Worm (Caenorhabditis elegans) whole organism, L1 larva: ENCODE measurements around the gene Y51A2D.1.

Experiments used
- C16A3.4 ChIP-seq: fragments of 150-350 bp; optimal IDR thresholded peaks from 2 replicates; lab custom pipeline; 2014; ENCODE audit warnings: missing biosample characterization, missing genetic modification characterization
- aha-1 ChIP-seq: fragments of 150-350 bp; optimal IDR thresholded peaks from 2 replicates; lab custom pipeline; 2014; ENCODE audit warnings: missing biosample characterization, missing genetic modification characterization
- aly-2 ChIP-seq: fragments of 150-350 bp; optimal IDR thresholded peaks from 2 replicates; lab custom pipeline; 2014; ENCODE audit warnings: missing biosample characterization, missing genetic modification characterization
- ama-1 ChIP-seq: fragments of 150-350 bp; optimal IDR thresholded peaks from 2 replicates; lab custom pipeline; 2014
- ceh-82 ChIP-seq, 3 experiments: fragments of 150-350 bp in 1 of 3; sonication (generic microtip) in 2 of 3; optimal IDR thresholded peaks; 2 replicates each; lab custom pipeline; 2014 to 2017; ENCODE audit warnings: missing biosample characterization in 3 of 3, missing genetic modification characterization in 3 of 3
- ceh-90 ChIP-seq: sonication (generic microtip); optimal IDR thresholded peaks from 2 replicates; lab custom pipeline; 2016; ENCODE audit warnings: missing genetic modification characterization, missing compliant biosample characterization
- ces-1 ChIP-seq: fragments of 150-350 bp; optimal IDR thresholded peaks from 2 replicates; lab custom pipeline; 2014; ENCODE audit warnings: missing biosample characterization, missing genetic modification reagents, missing genetic modification characterization
- dpl-1 ChIP-seq, 3 experiments: fragments of 150-350 bp in 2 of 3; sonication (generic microtip) in 1 of 3; optimal IDR thresholded peaks; 2 replicates each; lab custom pipeline; 2014 to 2017; ENCODE audit warnings: missing biosample characterization in 3 of 3, missing genetic modification characterization in 3 of 3, missing genetic modification reagents in 3 of 3
- dsc-1 ChIP-seq: sonication (generic microtip); optimal IDR thresholded peaks from 2 replicates; lab custom pipeline; 2016; ENCODE audit warnings: mild to moderate bottlenecking, missing genetic modification characterization, missing compliant biosample characterization
- efl-1 ChIP-seq, 4 experiments: fragments of 150-350 bp; optimal IDR thresholded peaks in 3 of 4; peaks in 1 of 4; 1 replicate in 1 of 4; 2 replicates in 3 of 4; lab custom pipeline; 2014; ENCODE audit warnings: missing biosample characterization in 2 of 4, missing genetic modification characterization in 2 of 4, missing genetic modification reagents in 2 of 4
- egl-27 ChIP-seq, 2 experiments: fragments of 150-350 bp in 1 of 2; sonication (generic microtip); optimal IDR thresholded peaks; 3 replicates each; lab custom pipeline; 2017 to 2018; ENCODE audit warnings: missing biosample characterization in 2 of 2, missing genetic modification characterization in 2 of 2, missing genetic modification reagents in 2 of 2
- elt-2 ChIP-seq: sonication (generic microtip); optimal IDR thresholded peaks from 2 replicates; lab custom pipeline; 2016; ENCODE audit warnings: missing genetic modification characterization, mild to moderate bottlenecking, inconsistent platforms, missing compliant biosample characterization, missing genetic modification reagents
- ets-5 ChIP-seq: fragments of 200-800 bp; sonication (Bioruptor generic); IDR thresholded peaks from 2 replicates; pipeline ENCODE4 v1.3.6; 2022; ENCODE audit warnings: missing genetic modification characterization, missing compliant biosample characterization
- fkh-10 ChIP-seq: sonication (generic microtip); optimal IDR thresholded peaks from 2 replicates; lab custom pipeline; 2017; ENCODE audit warnings: missing biosample characterization, missing genetic modification reagents, missing genetic modification characterization
- grh-1 ChIP-seq: fragments of 200-800 bp; sonication (Bioruptor generic); IDR thresholded peaks from 2 replicates; pipeline ENCODE4 v1.3.6; 2022; ENCODE audit warnings: missing genetic modification reagents, missing genetic modification characterization, missing compliant biosample characterization
- irx-1 ChIP-seq: sonication (generic microtip); optimal IDR thresholded peaks from 2 replicates; lab custom pipeline; 2016; ENCODE audit warnings: missing genetic modification characterization, missing compliant biosample characterization
- isw-1 ChIP-seq: fragments of 200-800 bp; sonication (Bioruptor generic); IDR thresholded peaks from 2 replicates; pipeline ENCODE4 v1.3.6; 2022; ENCODE audit warnings: missing genetic modification characterization, missing compliant biosample characterization
- lin-14 ChIP-seq: fragments of 200-800 bp; sonication (Bioruptor generic); optimal IDR thresholded peaks from 2 replicates; lab custom pipeline; 2018; ENCODE audit warnings: mild to moderate bottlenecking, missing genetic modification characterization, moderate library complexity, missing compliant biosample characterization
- lin-15B ChIP-seq: fragments of 150-350 bp; sonication (generic microtip); optimal IDR thresholded peaks from 3 replicates; lab custom pipeline; 2014; ENCODE audit warnings: missing biosample characterization, missing genetic modification characterization
- lin-35 ChIP-seq, 2 experiments: fragments of 150-350 bp; optimal IDR thresholded peaks; 2 replicates each; lab custom pipeline; 2014; ENCODE audit warnings: missing biosample characterization in 2 of 2, missing genetic modification characterization in 2 of 2, missing genetic modification reagents in 2 of 2
- lin-39 ChIP-seq: fragments of 150-350 bp; optimal IDR thresholded peaks from 2 replicates; lab custom pipeline; 2014; ENCODE audit warnings: missing biosample characterization, missing genetic modification reagents, missing genetic modification characterization
- lir-3 ChIP-seq: sonication (generic microtip); optimal IDR thresholded peaks from 2 replicates; lab custom pipeline; 2016; ENCODE audit warnings: mild to moderate bottlenecking, missing genetic modification characterization, moderate library complexity, missing compliant biosample characterization; ENCODE audit not compliant: poor library complexity
- mef-2 ChIP-seq: fragments of 150-350 bp; optimal IDR thresholded peaks from 2 replicates; lab custom pipeline; 2014; ENCODE audit warnings: missing biosample characterization, missing genetic modification characterization
- mep-1 ChIP-seq: fragments of 150-350 bp; optimal IDR thresholded peaks from 2 replicates; lab custom pipeline; 2014; ENCODE audit warnings: missing biosample characterization, missing genetic modification characterization
- nhr-19 ChIP-seq: fragments of 200-800 bp; sonication (Bioruptor generic); conservative IDR thresholded peaks from 2 replicates; pipeline ENCODE4 v1.3.6; 2022; ENCODE audit warnings: missing genetic modification characterization, missing compliant biosample characterization
- nhr-28 ChIP-seq: fragments of 150-350 bp; optimal IDR thresholded peaks from 2 replicates; lab custom pipeline; 2014; ENCODE audit warnings: missing biosample characterization, missing genetic modification characterization
- nhr-47 ChIP-seq: sonication (generic microtip); optimal IDR thresholded peaks from 2 replicates; lab custom pipeline; 2016; ENCODE audit warnings: mild to moderate bottlenecking, missing genetic modification characterization, moderate library complexity, missing compliant biosample characterization
- nhr-76 ChIP-seq: sonication (generic microtip); optimal IDR thresholded peaks from 2 replicates; lab custom pipeline; 2017; ENCODE audit warnings: missing biosample characterization, missing genetic modification characterization
- nhr-77 ChIP-seq: fragments of 150-350 bp; optimal IDR thresholded peaks from 2 replicates; lab custom pipeline; 2014; ENCODE audit warnings: missing biosample characterization, missing genetic modification characterization
- nhr-84 ChIP-seq: sonication (generic microtip); optimal IDR thresholded peaks from 2 replicates; lab custom pipeline; 2017; ENCODE audit warnings: missing biosample characterization, missing genetic modification characterization
- nhr-85 ChIP-seq: sonication (generic microtip); peaks from one replicate; lab custom pipeline; 2016; ENCODE audit warnings: missing genetic modification characterization, inconsistent platforms, missing compliant biosample characterization
- nhr-90 ChIP-seq: sonication (generic microtip); optimal IDR thresholded peaks from 2 replicates; lab custom pipeline; 2016; ENCODE audit warnings: mild to moderate bottlenecking, missing genetic modification characterization, missing compliant biosample characterization; ENCODE audit not compliant: poor library complexity
- pag-3 ChIP-seq: sonication (generic microtip); optimal IDR thresholded peaks from 2 replicates; lab custom pipeline; 2017; ENCODE audit warnings: missing genetic modification characterization, mild to moderate bottlenecking, missing compliant biosample characterization, antibody characterized with exemption, borderline replicate concordance; ENCODE audit not compliant: insufficient read depth
- pqm-1 ChIP-seq: sonication (generic microtip); optimal IDR thresholded peaks from 3 replicates; lab custom pipeline; 2017; ENCODE audit warnings: missing biosample characterization, missing genetic modification characterization
- snu-23 ChIP-seq: sonication (generic microtip); optimal IDR thresholded peaks from 2 replicates; lab custom pipeline; 2016; ENCODE audit warnings: missing genetic modification characterization, missing compliant biosample characterization
- sox-4 ChIP-seq: sonication (generic microtip); optimal IDR thresholded peaks from 2 replicates; lab custom pipeline; 2016; ENCODE audit warnings: missing genetic modification characterization, missing compliant biosample characterization
- sptf-1 ChIP-seq: fragments of 150-350 bp; optimal IDR thresholded peaks from 2 replicates; lab custom pipeline; 2014; ENCODE audit warnings: missing biosample characterization, missing genetic modification characterization
- tlp-1 ChIP-seq: fragments of 150-350 bp; optimal IDR thresholded peaks from 2 replicates; lab custom pipeline; 2014; ENCODE audit warnings: missing biosample characterization, missing genetic modification characterization
- unc-62 ChIP-seq: fragments of 150-350 bp; optimal IDR thresholded peaks from 2 replicates; lab custom pipeline; 2014; ENCODE audit warnings: missing biosample characterization, missing genetic modification reagents, missing genetic modification characterization
- unc-86 ChIP-seq: sonication (generic microtip); optimal IDR thresholded peaks from 2 replicates; lab custom pipeline; 2016; ENCODE audit warnings: missing genetic modification characterization, missing compliant biosample characterization
- xbp-1 ChIP-seq: sonication (generic microtip); optimal IDR thresholded peaks from 2 replicates; lab custom pipeline; 2016; ENCODE audit warnings: missing genetic modification characterization, missing compliant biosample characterization
- zag-1 ChIP-seq: fragments of 150-350 bp; optimal IDR thresholded peaks from 2 replicates; lab custom pipeline; 2014; ENCODE audit warnings: missing biosample characterization, missing genetic modification characterization
- ztf-11 ChIP-seq, 2 experiments: sonication (generic microtip); optimal IDR thresholded peaks; 2 replicates each; lab custom pipeline; 2016 to 2017; ENCODE audit warnings: missing genetic modification characterization in 2 of 2, missing biosample characterization in 1 of 2, missing compliant biosample characterization in 1 of 2

Gene Y51A2D.1

DNA sequence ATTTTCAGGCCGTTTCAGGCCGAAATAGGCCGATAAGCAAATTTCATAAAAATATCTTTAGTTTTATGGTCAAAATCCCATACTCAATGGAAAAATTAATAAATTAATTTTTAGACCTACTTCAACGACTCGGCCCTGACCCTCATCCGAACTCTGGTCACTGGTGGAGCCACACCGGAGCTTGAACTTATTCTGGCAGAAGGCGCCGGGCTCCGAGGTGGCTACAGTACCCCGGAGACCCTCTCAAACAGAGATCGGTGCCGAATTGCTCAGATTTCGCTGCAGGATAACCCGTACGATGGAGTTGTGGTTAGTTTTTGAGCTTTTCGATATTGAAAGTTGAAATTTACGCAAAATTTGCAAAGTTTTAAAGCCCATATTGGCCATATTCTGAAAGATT lies 1.9 kb upstream of the Y51A2D.1 start:
- TF ChIP-seq irx-1 (no peak), unc-86 (tag; lab: Kevin White, UChicago) (no peak), sptf-1 (no peak), lir-3 (no peak), mef-2 (tag; lab: Kevin White, UChicago) (no peak), pqm-1 (tag; lab: Kevin White, UChicago) (no peak), lin-35 (GFP tag; optimal IDR thresholded peaks at IDR 0.05; lab: Kevin White, UChicago) (no peak), nhr-85 (tag; lab: Kevin White, UChicago) (no peak), nhr-19 (GFP tag; lab: Robert Waterston, UW) (no peak), dsc-1 (tag; lab: Kevin White, UChicago) (no peak), nhr-76 (no peak)

DNA sequence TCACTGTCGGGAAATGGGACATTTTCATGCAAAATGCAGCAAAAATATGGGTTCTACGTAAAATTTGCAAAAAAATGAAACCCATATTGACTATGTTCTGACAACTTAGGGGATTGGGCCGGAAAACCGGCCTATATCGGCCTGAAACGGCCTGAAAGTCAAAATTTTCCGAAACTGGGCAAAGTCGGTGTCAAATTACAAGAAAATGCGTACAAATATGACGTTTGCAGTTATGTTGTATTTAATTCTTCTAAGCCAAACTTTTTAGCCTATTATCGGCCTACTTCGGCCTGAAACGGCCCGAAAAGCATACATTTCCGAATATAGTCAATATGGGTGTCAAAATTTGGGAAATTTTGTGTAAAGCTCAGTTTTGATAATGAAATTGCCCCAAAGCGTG lies 3.2 kb downstream of the Y51A2D.1 start:
- no peak for TF ChIP-seq nhr-77
- no peak for TF ChIP-seq efl-1 (optimal IDR thresholded peaks at IDR 0.05; lab: Kevin White, UChicago)
- peak in 1 of 2 experiments; percentile 69 for TF ChIP-seq efl-1 (GFP tag; optimal IDR thresholded peaks at IDR 0.05 in 1 of 2; lab: Kevin White, UChicago)
- TF ChIP-seq lin-35 (GFP tag; optimal IDR thresholded peaks at IDR 0.05; lab: Kevin White, UChicago), result no peak

DNA sequence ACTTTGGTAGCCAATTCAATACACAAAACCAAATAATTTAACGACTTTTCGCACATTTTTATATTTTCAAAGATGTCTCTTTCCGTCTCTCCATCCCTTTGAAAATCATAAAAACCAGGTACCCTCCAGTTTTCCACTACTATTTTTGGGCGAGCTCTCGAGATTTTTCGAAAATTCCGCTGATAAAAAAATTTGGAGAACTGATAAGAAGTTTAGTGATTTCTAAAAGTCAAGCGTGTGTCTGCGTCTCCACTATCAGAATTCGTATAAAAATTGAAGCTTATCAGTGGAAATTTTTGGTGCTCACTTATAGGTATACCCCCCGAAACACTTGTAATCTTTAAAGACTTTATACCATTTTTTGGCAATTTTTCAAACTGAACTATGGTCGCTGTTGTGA lies 7.8 kb downstream of the Y51A2D.1 start, which contains the start of gene hmit-1.1:
Gene hmit-1.1 (plus strand): TSS at position 294 of the 400 bp plus-strand sequence.
- TF ChIP-seq ceh-90 (tag; lab: Kevin White, UChicago) (no peak), ama-1 (lab: Kevin White, UChicago) (no peak), nhr-28 (tag; lab: Kevin White, UChicago) (no peak), nhr-84 (tag; lab: Kevin White, UChicago) (no peak), lir-3 (no peak), lin-14 (GFP tag; lab: Kevin White, UChicago) (no peak), aly-2 (tag; lab: Kevin White, UChicago) (no peak), sox-4 (tag; lab: Kevin White, UChicago) (no peak), dpl-1 (GFP tag; optimal IDR thresholded peaks at IDR 0.05; lab: Kevin White, UChicago) (no peak), grh-1 (GFP tag; lab: Robert Waterston, UW) (no peak), unc-62 (GFP tag; lab: Kevin White, UChicago) (no peak), nhr-76 (no peak), egl-27 (tag; optimal IDR thresholded peaks at IDR 0.05; lab: Kevin White, UChicago) (no peak), efl-1 (optimal IDR thresholded peaks at IDR 0.05; lab: Kevin White, UChicago) (no peak), efl-1 (GFP tag; optimal IDR thresholded peaks at IDR 0.05 in 1 of 2; lab: Kevin White, UChicago) (peak in 1 of 2 experiments; percentile 84), ceh-82 (tag; optimal IDR thresholded peaks at IDR 0.05; lab: Kevin White, UChicago) (no peak), zag-1 (no peak), nhr-47 (tag; lab: Kevin White, UChicago) (no peak), lin-35 (GFP tag; optimal IDR thresholded peaks at IDR 0.05; lab: Kevin White, UChicago) (peak in 1 of 2 experiments; percentile 11), snu-23 (GFP tag; lab: Kevin White, UChicago) (no peak), tlp-1 (tag; lab: Kevin White, UChicago) (peak; percentile 34), pag-3 (tag; lab: Kevin White, UChicago) (no peak), ztf-11 (tag; optimal IDR thresholded peaks at IDR 0.05; lab: Kevin White, UChicago) (no peak), mep-1 (no peak), ets-5 (GFP tag; lab: Robert Waterston, UW) (no peak), elt-2 (tag; lab: Kevin White, UChicago) (peak; percentile 95)

DNA sequence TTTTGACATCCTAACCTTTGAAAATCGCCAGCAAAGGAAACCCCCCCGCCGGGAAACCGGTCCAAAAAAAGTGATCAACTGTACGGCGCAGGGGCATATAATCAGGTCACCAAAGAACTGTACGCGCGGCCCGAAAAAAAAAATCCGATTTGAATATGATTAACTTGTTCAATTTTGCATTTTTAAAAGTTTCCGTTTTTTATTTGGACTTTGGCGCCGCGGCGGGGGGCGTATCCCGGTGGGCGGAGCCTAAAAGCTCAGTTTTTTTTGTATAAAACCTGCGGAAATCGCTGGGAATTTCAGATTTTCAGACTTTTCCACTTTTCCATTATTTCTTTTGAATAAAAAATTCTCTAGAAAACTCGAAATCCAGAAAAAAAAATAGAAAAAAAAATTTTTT lies 15.8 kb downstream of the Y51A2D.1 start, which contains the start of gene hmit-1.2:
Gene hmit-1.2 (plus strand): TSS at position 301 of the 400 bp plus-strand sequence.
- TF ChIP-seq aha-1 (tag; lab: Kevin White, UChicago), result no peak
- no peak for TF ChIP-seq isw-1 (GFP tag; lab: Robert Waterston, UW)
- no peak for TF ChIP-seq aly-2 (tag; lab: Kevin White, UChicago)
- no peak for TF ChIP-seq sptf-1
- no peak for TF ChIP-seq irx-1
- TF ChIP-seq lin-39 (tag; lab: Kevin White, UChicago), result no peak
- no peak for TF ChIP-seq fkh-10
- TF ChIP-seq xbp-1 (tag; lab: Kevin White, UChicago), result no peak
- no peak for TF ChIP-seq ces-1 (GFP tag; lab: Kevin White, UChicago)
- TF ChIP-seq lin-15B (tag; lab: Kevin White, UChicago), result no peak
- no peak for TF ChIP-seq nhr-90 (tag; lab: Kevin White, UChicago)
- TF ChIP-seq C16A3.4 (tag; lab: Kevin White, UChicago), result no peak
- no peak for TF ChIP-seq ceh-90 (tag; lab: Kevin White, UChicago)
